Fruit fly (Drosophila melanogaster) whole organism, embryonic: ENCODE results near the gene CG14853.

Experiments
- Adf1 ChIP-seq: fragments of 200-800 bp; sonication (Bioruptor generic); IDR thresholded peaks from 2 replicates; pipeline ENCODE4 v1.3.6; 2022; ENCODE audit warnings: missing biosample characterization, missing genetic modification characterization
- B-H2 ChIP-seq: fragments of 200-800 bp; sonication (Bioruptor generic); optimal IDR thresholded peaks from 2 replicates; lab custom pipeline; 2018; ENCODE audit warnings: missing biosample characterization, mild to moderate bottlenecking, missing genetic modification characterization
- CG10321 ChIP-seq: fragments of 200-800 bp; sonication (Bioruptor generic); IDR thresholded peaks from 2 replicates; pipeline ENCODE4 v1.3.6; 2022; ENCODE audit warnings: missing biosample characterization, missing genetic modification characterization
- CG10959 ChIP-seq: fragments of 200-800 bp; sonication (Bioruptor generic); IDR thresholded peaks from 2 replicates; pipeline ENCODE4 v1.3.6; 2022; ENCODE audit warnings: missing biosample characterization, missing genetic modification characterization
- CG10979 ChIP-seq: fragments of 200-800 bp; sonication (Bioruptor generic); optimal IDR thresholded peaks from 2 replicates; lab custom pipeline; 2018; ENCODE audit warnings: missing biosample characterization, mild to moderate bottlenecking, missing genetic modification characterization, moderate library complexity
- CG11093 ChIP-seq: fragments of 200-800 bp; sonication (Bioruptor generic); IDR thresholded peaks from 3 replicates; pipeline ENCODE4 v1.3.6; 2022; ENCODE audit warnings: missing biosample characterization, missing genetic modification characterization
- CG12219 ChIP-seq: fragments of 200-800 bp; sonication (Bioruptor generic); optimal IDR thresholded peaks from 3 replicates; lab custom pipeline; 2018; ENCODE audit warnings: missing biosample characterization, mild to moderate bottlenecking, missing genetic modification characterization
- CG13775 ChIP-seq: fragments of 200-800 bp; sonication (Bioruptor generic); optimal IDR thresholded peaks from 3 replicates; lab custom pipeline; 2017; ENCODE audit warnings: missing biosample characterization, mild to moderate bottlenecking, missing genetic modification characterization
- CG16779 ChIP-seq: fragments of 200-800 bp; sonication (Bioruptor generic); IDR thresholded peaks from 2 replicates; pipeline ENCODE4 v1.3.6; 2022; ENCODE audit warnings: missing biosample characterization, missing genetic modification characterization
- CG31388 ChIP-seq: fragments of 200-800 bp; sonication (Bioruptor generic); optimal IDR thresholded peaks from 2 replicates; lab custom pipeline; 2016; ENCODE audit warnings: missing biosample characterization, missing genetic modification characterization
- CG31441 ChIP-seq: fragments of 200-800 bp; sonication (Bioruptor generic); IDR thresholded peaks from 2 replicates; pipeline ENCODE4 v1.3.6; 2022; ENCODE audit warnings: missing biosample characterization, missing genetic modification characterization
- CG4730 ChIP-seq: fragments of 200-800 bp; sonication (Bioruptor generic); IDR thresholded peaks from 2 replicates; pipeline ENCODE4 v1.3.6; 2022; ENCODE audit warnings: missing biosample characterization, missing genetic modification characterization
- CG5180 ChIP-seq: fragments of 200-800 bp; sonication (Bioruptor generic); optimal IDR thresholded peaks from 3 replicates; lab custom pipeline; 2017; ENCODE audit warnings: missing biosample characterization, missing genetic modification characterization, mild to moderate bottlenecking, moderate library complexity, missing genetic modification reagents
- CG6654 ChIP-seq: fragments of 200-800 bp; sonication (Bioruptor generic); optimal IDR thresholded peaks from 2 replicates; lab custom pipeline; 2017; ENCODE audit warnings: missing biosample characterization, mild to moderate bottlenecking, missing genetic modification characterization
- CG9817 ChIP-seq: fragments of 200-800 bp; sonication (Bioruptor generic); optimal IDR thresholded peaks from 2 replicates; lab custom pipeline; 2018; ENCODE audit warnings: missing biosample characterization, mild to moderate bottlenecking, missing genetic modification characterization, moderate library complexity
- CkIIα-i1 ChIP-seq: fragments of 200-800 bp; sonication (Bioruptor generic); IDR thresholded peaks from 2 replicates; pipeline ENCODE4 v1.3.6; 2022; ENCODE audit warnings: missing biosample characterization, missing genetic modification characterization
- CrebB ChIP-seq: fragments of 200-800 bp; sonication (Bioruptor generic); optimal IDR thresholded peaks from 3 replicates; lab custom pipeline; 2018; ENCODE audit warnings: missing biosample characterization, mild to moderate bottlenecking, missing genetic modification characterization
- Dip3 ChIP-seq: fragments of 200-800 bp; sonication (Bioruptor generic); optimal IDR thresholded peaks from 3 replicates; lab custom pipeline; 2016; ENCODE audit warnings: missing biosample characterization, missing genetic modification characterization
- Fer1 ChIP-seq: fragments of 200-800 bp; sonication (Bioruptor generic); optimal IDR thresholded peaks from 2 replicates; lab custom pipeline; 2017; ENCODE audit warnings: missing biosample characterization, mild to moderate bottlenecking, missing genetic modification characterization
- HLH4C ChIP-seq: fragments of 200-800 bp; sonication (Bioruptor generic); IDR thresholded peaks from 3 replicates; pipeline ENCODE4 v1.3.6; 2022; ENCODE audit warnings: missing biosample characterization, missing genetic modification characterization; ENCODE audit not compliant: partially characterized antibody
- Lhr ChIP-seq: fragments of 200-800 bp; sonication (Bioruptor generic); optimal IDR thresholded peaks from 3 replicates; lab custom pipeline; 2017; ENCODE audit warnings: mild to moderate bottlenecking, missing biosample characterization, missing genetic modification reagents, missing genetic modification characterization
- Lpt ChIP-seq: fragments of >200 bp; optimal IDR thresholded peaks from 2 replicates; lab custom pipeline; 2018; ENCODE audit warnings: missing biosample characterization, missing genetic modification characterization
- NC2α ChIP-seq: fragments of 200-800 bp; sonication (Bioruptor generic); optimal IDR thresholded peaks from 2 replicates; lab custom pipeline; 2016; ENCODE audit warnings: missing biosample characterization, missing genetic modification characterization
- Spps ChIP-seq: fragments of 200-800 bp; sonication (Bioruptor generic); optimal IDR thresholded peaks from 2 replicates; lab custom pipeline; 2018; ENCODE audit warnings: missing biosample characterization, mild to moderate bottlenecking, missing genetic modification characterization
- Vsx1 ChIP-seq: fragments of 200-800 bp; sonication (Bioruptor generic); optimal IDR thresholded peaks from 2 replicates; lab custom pipeline; 2017; ENCODE audit warnings: missing biosample characterization, mild to moderate bottlenecking, missing genetic modification characterization, missing genetic modification reagents
- Xrp1 ChIP-seq: fragments of 200-800 bp; sonication (Bioruptor generic); IDR thresholded peaks from 2 replicates; pipeline ENCODE4 v1.3.6; 2022; ENCODE audit warnings: missing biosample characterization, missing genetic modification characterization
- ac ChIP-seq: fragments of 200-800 bp; sonication (Bioruptor generic); optimal IDR thresholded peaks from 3 replicates; lab custom pipeline; 2017; ENCODE audit warnings: missing biosample characterization, mild to moderate bottlenecking, missing genetic modification characterization
- az2 ChIP-seq: fragments of 200-800 bp; sonication (Bioruptor generic); optimal IDR thresholded peaks from 3 replicates; lab custom pipeline; 2016; ENCODE audit warnings: missing biosample characterization, missing genetic modification characterization
- cato ChIP-seq: fragments of 200-800 bp; sonication (Bioruptor generic); optimal IDR thresholded peaks from 2 replicates; lab custom pipeline; 2016; ENCODE audit warnings: missing biosample characterization, missing genetic modification characterization, borderline replicate concordance
- cg ChIP-seq: fragments of 200-800 bp; sonication (Bioruptor generic); optimal IDR thresholded peaks from 3 replicates; lab custom pipeline; 2019; ENCODE audit warnings: missing biosample characterization, mild to moderate bottlenecking, missing genetic modification characterization, moderate library complexity
- chif ChIP-seq, 2 experiments: fragments of 200-800 bp; sonication (Bioruptor generic); optimal IDR thresholded peaks; 3 replicates each; lab custom pipeline; 2016; ENCODE audit warnings: missing biosample characterization in 2 of 2, missing genetic modification characterization in 2 of 2
- chm ChIP-seq: fragments of 200-800 bp; sonication (Bioruptor generic); IDR thresholded peaks from 2 replicates; pipeline ENCODE4 v1.3.6; 2022; ENCODE audit warnings: missing biosample characterization, missing genetic modification characterization
- dan ChIP-seq: fragments of 200-800 bp; sonication (Bioruptor generic); IDR thresholded peaks from 2 replicates; pipeline ENCODE4 v1.3.6; 2022; ENCODE audit warnings: missing biosample characterization, missing genetic modification characterization
- eyg ChIP-seq: fragments of 200-800 bp; sonication (Bioruptor generic); optimal IDR thresholded peaks from 3 replicates; lab custom pipeline; 2016; ENCODE audit warnings: missing biosample characterization, missing genetic modification characterization
- gem ChIP-seq: fragments of 200-800 bp; sonication (Bioruptor generic); optimal IDR thresholded peaks from 2 replicates; lab custom pipeline; 2019; ENCODE audit warnings: missing biosample characterization, mild to moderate bottlenecking, missing genetic modification characterization, moderate library complexity
- grn ChIP-seq: fragments of 200-800 bp; sonication (Bioruptor generic); optimal IDR thresholded peaks from 3 replicates; lab custom pipeline; 2017; ENCODE audit warnings: missing biosample characterization, missing genetic modification characterization
- h ChIP-seq: fragments of >200 bp; optimal IDR thresholded peaks from 2 replicates; lab custom pipeline; 2017
- mld ChIP-seq: fragments of 200-800 bp; sonication (Bioruptor generic); IDR thresholded peaks from 3 replicates; pipeline ENCODE4 v1.3.6; 2022; ENCODE audit warnings: missing biosample characterization, missing genetic modification characterization; ENCODE audit not compliant: partially characterized antibody
- nau ChIP-seq: fragments of 200-800 bp; sonication (Bioruptor generic); optimal IDR thresholded peaks from 3 replicates; lab custom pipeline; 2017; ENCODE audit warnings: missing biosample characterization, mild to moderate bottlenecking, missing genetic modification characterization, missing genetic modification reagents
- pfk ChIP-seq: fragments of 200-800 bp; sonication (Bioruptor generic); optimal IDR thresholded peaks from 2 replicates; lab custom pipeline; 2018; ENCODE audit warnings: missing biosample characterization, mild to moderate bottlenecking, missing genetic modification characterization, moderate library complexity
- psq ChIP-seq: fragments of 200-800 bp; sonication (Bioruptor generic); optimal IDR thresholded peaks from 2 replicates; lab custom pipeline; 2017; ENCODE audit warnings: missing biosample characterization, missing genetic modification characterization
- repo ChIP-seq: fragments of 200-800 bp; sonication (Bioruptor generic); optimal IDR thresholded peaks from 2 replicates; lab custom pipeline; 2016; ENCODE audit warnings: missing biosample characterization, missing genetic modification characterization
- ro ChIP-seq: fragments of 200-800 bp; sonication (Bioruptor generic); IDR thresholded peaks from 2 replicates; pipeline ENCODE4 v1.3.6; 2022; ENCODE audit warnings: missing biosample characterization, missing genetic modification characterization
- sc ChIP-seq, 3 experiments: fragments of >200 bp in 2 of 3; fragments of 200-800 bp in 1 of 3; sonication (Bioruptor generic) in 1 of 3; optimal IDR thresholded peaks; 2 replicates in 2 of 3; 3 replicates in 1 of 3; lab custom pipeline; 2017; ENCODE audit warnings: mild to moderate bottlenecking in 1 of 3, missing biosample characterization in 1 of 3, missing genetic modification characterization in 1 of 3, missing genetic modification reagents in 1 of 3
- scrt ChIP-seq: fragments of 200-800 bp; sonication (Bioruptor generic); optimal IDR thresholded peaks from 2 replicates; lab custom pipeline; 2018; ENCODE audit warnings: missing biosample characterization, mild to moderate bottlenecking, missing genetic modification characterization, moderate library complexity
- seq ChIP-seq: fragments of 200-800 bp; sonication (Bioruptor generic); IDR thresholded peaks from 2 replicates; pipeline ENCODE4 v1.3.6; 2022; ENCODE audit warnings: missing biosample characterization, missing genetic modification characterization
- sna ChIP-seq: fragments of 200-800 bp; sonication (Bioruptor generic); IDR thresholded peaks from 2 replicates; pipeline ENCODE4 v1.3.6; 2022; ENCODE audit warnings: missing biosample characterization, missing genetic modification characterization; ENCODE audit not compliant: partially characterized antibody
- trh ChIP-seq: fragments of 200-800 bp; sonication (Bioruptor generic); optimal IDR thresholded peaks from 2 replicates; lab custom pipeline; 2016; ENCODE audit warnings: missing biosample characterization, missing genetic modification characterization
- z ChIP-seq: fragments of 200-800 bp; sonication (Bioruptor generic); IDR thresholded peaks from 3 replicates; pipeline ENCODE4 v1.3.6; 2022; ENCODE audit warnings: missing biosample characterization, missing genetic modification characterization
- zfh1 ChIP-seq: fragments of 200-800 bp; sonication (Bioruptor generic); IDR thresholded peaks from 3 replicates; pipeline ENCODE4 v1.3.6; 2022; ENCODE audit warnings: missing biosample characterization, missing genetic modification characterization

Gene CG14853

DNA sequence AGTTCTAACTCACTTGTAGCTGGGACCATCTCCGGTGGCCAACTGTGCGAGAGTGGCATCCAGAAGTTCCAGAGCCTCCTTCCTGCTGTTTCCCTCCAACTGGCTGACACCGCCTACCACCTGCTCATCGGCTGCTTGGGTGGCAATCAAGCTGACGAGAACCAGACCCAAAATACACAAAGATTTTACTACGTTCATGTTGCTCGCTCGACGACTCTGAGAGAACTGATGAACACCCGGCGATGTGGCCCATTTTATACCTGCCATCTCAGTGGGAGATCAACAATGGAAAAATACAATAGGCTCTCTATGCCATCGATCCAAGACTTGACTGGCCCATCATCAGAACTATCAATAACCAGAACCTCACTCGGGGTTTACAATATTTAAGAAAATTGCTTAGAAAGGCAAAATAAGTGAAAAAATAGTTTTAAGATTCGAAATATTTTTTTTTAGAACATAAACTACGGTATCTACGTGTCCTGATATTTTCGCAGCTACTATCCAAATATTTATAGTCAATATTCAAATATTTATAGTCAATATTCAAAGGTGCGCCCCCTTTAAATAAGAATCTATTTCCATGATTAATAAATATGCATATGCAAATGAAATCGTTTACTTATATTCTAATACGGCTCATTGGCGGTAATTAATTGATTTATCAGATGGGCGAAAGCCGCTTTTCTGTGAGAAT is 39.9 kb upstream of the CG14853 start, which contains the start of gene Cys (continued):
- TF ChIP-seq dan (GFP tag; lab: Robert Waterston, UW), result no peak
- TF ChIP-seq sc (optimal IDR thresholded peaks at IDR 0.05; lab: Kevin White, UChicago), result no peak
- peak; percentile 19 for TF ChIP-seq sc (GFP tag; optimal IDR thresholded peaks at IDR 0.05; lab: Kevin White, UChicago)
- no peak for TF ChIP-seq mld (GFP tag; lab: Robert Waterston, UW)
- 0 out of 3 replicates have a peak, but pooled peaks have one; percentile 61 for TF ChIP-seq z (GFP tag; lab: Robert Waterston, UW)
- TF ChIP-seq B-H2, result peak; percentile 30
- TF ChIP-seq CG11093, result no peak
- TF ChIP-seq chif (GFP tag; optimal IDR thresholded peaks at IDR 0.05; lab: Kevin White, UChicago), result no peak
- no peak for TF ChIP-seq Lhr
- no peak for TF ChIP-seq repo (GFP tag; lab: Kevin White, UChicago)
- TF ChIP-seq Xrp1 (GFP tag; lab: Robert Waterston, UW), result 0 out of 2 replicates have a peak, but pooled peaks have one; percentile 27
- TF ChIP-seq grn (GFP tag; lab: Kevin White, UChicago), result no peak
- peak; percentile 54; the same call in 1 of the 3 replicates for TF ChIP-seq zfh1 (GFP tag; lab: Robert Waterston, UW)
- TF ChIP-seq CG31388, result no peak
- no peak for TF ChIP-seq psq (GFP tag; lab: Kevin White, UChicago)
- 0 out of 3 replicates have a peak, but pooled peaks have one; percentile 12 for TF ChIP-seq HLH4C (GFP tag; lab: Robert Waterston, UW)
- TF ChIP-seq gem (tag; lab: Kevin White, UChicago), result peak; percentile 52
- TF ChIP-seq CG9817, result no peak
- no peak for TF ChIP-seq Dip3 (GFP tag; lab: Kevin White, UChicago)
- no peak for TF ChIP-seq CG13775 (GFP tag; lab: Kevin White, UChicago)
- TF ChIP-seq scrt (GFP tag; lab: Kevin White, UChicago), result no peak
- no peak for TF ChIP-seq sna (GFP tag; lab: Robert Waterston, UW)
- no peak for TF ChIP-seq CG12219 (GFP tag; lab: Kevin White, UChicago)
- no peak for TF ChIP-seq Lpt
- no peak for TF ChIP-seq CG5180 (GFP tag; lab: Kevin White, UChicago)
- no peak for TF ChIP-seq Fer1 (GFP tag; lab: Kevin White, UChicago)
- TF ChIP-seq nau (GFP tag; lab: Kevin White, UChicago), result no peak
- TF ChIP-seq Adf1, result no peak
- TF ChIP-seq NC2α (GFP tag; lab: Kevin White, UChicago), result no peak
- no peak for TF ChIP-seq CG10979 (tag; lab: Kevin White, UChicago)
- TF ChIP-seq CrebB (tag; lab: Kevin White, UChicago), result peak; percentile 36
- TF ChIP-seq az2, result no peak
- TF ChIP-seq trh (GFP tag; lab: Kevin White, UChicago), result no peak
- no peak for TF ChIP-seq ro (GFP tag; lab: Robert Waterston, UW)
- no peak for TF ChIP-seq CG10321 (GFP tag; lab: Robert Waterston, UW)
- TF ChIP-seq Spps (tag; lab: Kevin White, UChicago), result no peak
- TF ChIP-seq CkIIα-i1 (GFP tag; lab: Robert Waterston, UW), result no peak
- peak; percentile 32; the same call in 1 of the 2 replicates for TF ChIP-seq chm (GFP tag; lab: Robert Waterston, UW)
- no peak for TF ChIP-seq cato
- no peak for TF ChIP-seq eyg
- no peak for TF ChIP-seq CG31441
- TF ChIP-seq seq (GFP tag; lab: Robert Waterston, UW), result no peak
- no peak for TF ChIP-seq CG6654 (GFP tag; lab: Kevin White, UChicago)
- TF ChIP-seq h (lab: Kevin White, UChicago), result no peak
- TF ChIP-seq CG4730 (GFP tag; lab: Robert Waterston, UW), result no peak
- TF ChIP-seq CG16779 (GFP tag; lab: Robert Waterston, UW), result peak; percentile 36; the same call in 1 of the 2 replicates
- no peak for TF ChIP-seq cg
- TF ChIP-seq pfk (GFP tag; lab: Kevin White, UChicago), result peak; percentile 42
- TF ChIP-seq Vsx1 (GFP tag; lab: Kevin White, UChicago), result peak; percentile 38
- no peak for TF ChIP-seq CG10959 (GFP tag; lab: Robert Waterston, UW)
- peak; percentile 42 for TF ChIP-seq ac (GFP tag; lab: Kevin White, UChicago)
